Worm (Caenorhabditis elegans): ENCODE data around the gene grl-14.

ce11 chrV:20793761-20794160 is 31.6 kb upstream of the grl-14 start:
- TF ChIP-seq nfya-2 (GFP tag; IDR thresholded peaks at IDR 0.05) (no peak), B0261.1 (tag; optimal IDR thresholded peaks at IDR 0.05) (no peak), snpc-4 (GFP tag; optimal IDR thresholded peaks at IDR 0.05) (no peak), snpc-4 (tag; optimal IDR thresholded peaks at IDR 0.05) (peak in 1 of 4 experiments; percentile 11)

Data from whole organism, young adult.